Worm (Caenorhabditis elegans): ENCODE data around the gene F19B2.6.

The F19B2.6 gene

ce11 chrV:20195451-20196036 lies 37.2 kb downstream of the F19B2.6 start, which contains the start of the genes srh-217 and Y113G7B.28:
Gene srh-217 (minus strand): TSS chrV:20195551.
Gene Y113G7B.28 (plus strand): TSS chrV:20195986.
- TF ChIP-seq nhr-77 (tag; optimal IDR thresholded peaks at IDR 0.05), result no peak
- TF ChIP-seq egl-27 (tag; optimal IDR thresholded peaks at IDR 0.05), result no peak
- TF ChIP-seq Y55F3AM.14 (GFP tag; optimal IDR thresholded peaks at IDR 0.05), result no peak

ce11 chrV:20196671-20197070 lies 38.3 kb downstream of the F19B2.6 start, which contains the start of gene ftr-1:
Gene ftr-1 (plus strand): TSS chrV:20196971.
- TF ChIP-seq unc-62 (GFP tag; optimal IDR thresholded peaks at IDR 0.05), result no peak
- TF ChIP-seq nhr-21 (tag; optimal IDR thresholded peaks at IDR 0.05), result no peak

ce11 chrV:20198954-20199353 lies 40.6 kb downstream of the F19B2.6 start, which contains the start of gene fog-2:
Gene fog-2 (plus strand): TSS chrV:20199254.
- TF ChIP-seq mbf-1 (tag; optimal IDR thresholded peaks at IDR 0.05), result no peak
- no peak for TF ChIP-seq crh-2 (tag; optimal IDR thresholded peaks at IDR 0.05)
- TF ChIP-seq unc-55 (GFP tag; optimal IDR thresholded peaks at IDR 0.05), result no peak
- TF ChIP-seq lin-39 (tag; optimal IDR thresholded peaks at IDR 0.05), result no peak
- TF ChIP-seq gmeb-1 (tag; optimal IDR thresholded peaks at IDR 0.05), result no peak

- no peak for TF ChIP-seq mbf-1 (tag; optimal IDR thresholded peaks at IDR 0.05)
- TF ChIP-seq nhr-237 (tag; optimal IDR thresholded peaks at IDR 0.05), result no peak
- TF ChIP-seq C34F6.9 (tag; optimal IDR thresholded peaks at IDR 0.05), result no peak
- no peak for TF ChIP-seq nhr-11 (tag; optimal IDR thresholded peaks at IDR 0.05)
Measured at ce11 chrV:20199658-20200057, 41.3 kb downstream of the F19B2.6 start.

ce11 chrV:20201316-20201715 lies 43.0 kb downstream of the F19B2.6 start, which contains the start of gene fbxa-114:
Gene fbxa-114 (plus strand): TSS chrV:20201616.
- TF ChIP-seq gmeb-1 (tag; optimal IDR thresholded peaks at IDR 0.05) (no peak), R02D3.7 (tag; optimal IDR thresholded peaks at IDR 0.05) (no peak), C34F6.9 (tag; optimal IDR thresholded peaks at IDR 0.05) (no peak), ceh-16 (tag; optimal IDR thresholded peaks at IDR 0.05) (no peak), alr-1 (tag; optimal IDR thresholded peaks at IDR 0.05) (no peak), sma-9 (GFP tag; optimal IDR thresholded peaks at IDR 0.05) (no peak), sma-9 (tag; optimal IDR thresholded peaks at IDR 0.05) (no peak), blmp-1 (tag; optimal IDR thresholded peaks at IDR 0.05; ENCODE audit: insufficient read depth) (no peak), nhr-6 (tag; optimal IDR thresholded peaks at IDR 0.05) (no peak), ztf-1 (GFP tag; conservative IDR thresholded peaks at IDR 0.05) (no peak)

- TF ChIP-seq aly-2 (tag; optimal IDR thresholded peaks at IDR 0.05) (no peak), nhr-11 (tag; optimal IDR thresholded peaks at IDR 0.05) (no peak), C34F6.9 (tag; optimal IDR thresholded peaks at IDR 0.05) (no peak), elt-3 (tag; optimal IDR thresholded peaks at IDR 0.05) (no peak), F13H6.1 (tag; optimal IDR thresholded peaks at IDR 0.05) (no peak), ZK546.5 (tag; optimal IDR thresholded peaks at IDR 0.05) (no peak), nhr-10 (tag; optimal IDR thresholded peaks at IDR 0.05) (no peak), blmp-1 (tag; optimal IDR thresholded peaks at IDR 0.05; ENCODE audit: insufficient read depth) (no peak), ama-1 (optimal IDR thresholded peaks at IDR 0.05) (no peak), unc-55 (GFP tag; optimal IDR thresholded peaks at IDR 0.05) (no peak), nhr-6 (tag; optimal IDR thresholded peaks at IDR 0.05) (no peak), sma-9 (GFP tag; optimal IDR thresholded peaks at IDR 0.05) (no peak), sma-9 (tag; optimal IDR thresholded peaks at IDR 0.05) (no peak)
Measured at ce11 chrV:20203085-20203484, 44.8 kb downstream of the F19B2.6 start, which contains the start of gene fbxa-113. Gene fbxa-113 (plus strand): TSS chrV:20203385.

ce11 chrV:20206086-20206485 lies 47.8 kb downstream of the F19B2.6 start, which contains the start of the genes fbxb-59 and srbc-34:
Gene fbxb-59 (minus strand): TSS chrV:20206186.
Gene srbc-34 (plus strand): TSS chrV:20206318.
- TF ChIP-seq sem-4 (tag; optimal IDR thresholded peaks at IDR 0.05) (no peak), C34F6.9 (tag; optimal IDR thresholded peaks at IDR 0.05) (no peak), mbf-1 (tag; optimal IDR thresholded peaks at IDR 0.05) (no peak), R02D3.7 (tag; optimal IDR thresholded peaks at IDR 0.05) (no peak), nhr-129 (tag; optimal IDR thresholded peaks at IDR 0.05) (no peak), ZK546.5 (tag; optimal IDR thresholded peaks at IDR 0.05) (no peak)
